Fruit fly (Drosophila melanogaster) whole organism, embryonic: ENCODE data around the gene dbe.
"Not testable (repeated sequence)": the region's sequence is repeated elsewhere in the genome, so short reads cannot be mapped to it uniquely, and the experiment has no call there.

ENCODE experiments used
- Antp ChIP-seq: fragments of 200-800 bp; sonication (Bioruptor generic); optimal IDR thresholded peaks from 3 replicates; lab custom pipeline; 2016; ENCODE audit warnings: missing biosample characterization, missing genetic modification characterization
- Atf3 ChIP-seq: fragments of 200-800 bp; sonication (Bioruptor generic); optimal IDR thresholded peaks from 3 replicates; lab custom pipeline; 2016; ENCODE audit warnings: missing biosample characterization, missing genetic modification characterization
- Bgb ChIP-seq: fragments of 200-800 bp; sonication (Bioruptor generic); IDR thresholded peaks from 2 replicates; pipeline ENCODE4 v1.3.6; 2022; ENCODE audit warnings: missing biosample characterization, missing genetic modification characterization; ENCODE audit not compliant: partially characterized antibody
- CG1024 ChIP-seq: fragments of 200-800 bp; sonication (Bioruptor generic); IDR thresholded peaks from 2 replicates; pipeline ENCODE4 v1.3.6; 2022; ENCODE audit warnings: missing biosample characterization, missing genetic modification characterization
- CG10267 ChIP-seq: fragments of 200-800 bp; sonication (Bioruptor generic); optimal IDR thresholded peaks from 2 replicates; lab custom pipeline; 2018; ENCODE audit warnings: missing biosample characterization, mild to moderate bottlenecking, missing genetic modification characterization, moderate library complexity
- CG11398 ChIP-seq: fragments of 200-800 bp; sonication (Bioruptor generic); optimal IDR thresholded peaks from 2 replicates; lab custom pipeline; 2016; ENCODE audit warnings: missing biosample characterization, missing genetic modification characterization
- CG11504 ChIP-seq: fragments of 200-800 bp; sonication (Bioruptor generic); optimal IDR thresholded peaks from 3 replicates; lab custom pipeline; 2019; ENCODE audit warnings: missing biosample characterization, mild to moderate bottlenecking, missing genetic modification characterization, moderate library complexity
- CG14441 ChIP-seq: fragments of 200-800 bp; sonication (Bioruptor generic); IDR thresholded peaks from 2 replicates; pipeline ENCODE4 v1.3.6; 2022; ENCODE audit warnings: missing biosample characterization, missing genetic modification characterization
- CG14710 ChIP-seq: fragments of 200-800 bp; sonication (Bioruptor generic); optimal IDR thresholded peaks from 3 replicates; lab custom pipeline; 2019; ENCODE audit warnings: missing biosample characterization, mild to moderate bottlenecking, missing genetic modification characterization, moderate library complexity
- CG1529 ChIP-seq: fragments of 200-800 bp; sonication (Bioruptor generic); optimal IDR thresholded peaks from 3 replicates; lab custom pipeline; 2018; ENCODE audit warnings: missing biosample characterization, missing genetic modification characterization
- CG15479 ChIP-seq: fragments of 200-800 bp; sonication (Bioruptor generic); optimal IDR thresholded peaks from 3 replicates; lab custom pipeline; 2019; ENCODE audit warnings: missing biosample characterization, mild to moderate bottlenecking, missing genetic modification characterization, moderate library complexity
- CG15696 ChIP-seq: fragments of 200-800 bp; sonication (Bioruptor generic); optimal IDR thresholded peaks from 2 replicates; lab custom pipeline; 2019; ENCODE audit warnings: missing biosample characterization, mild to moderate bottlenecking, missing genetic modification characterization, moderate library complexity
- CG16863 ChIP-seq: fragments of 200-800 bp; sonication (Bioruptor generic); optimal IDR thresholded peaks from 3 replicates; lab custom pipeline; 2016; ENCODE audit warnings: missing biosample characterization, missing genetic modification characterization
- CG17829 ChIP-seq: fragments of 200-800 bp; optimal IDR thresholded peaks from 2 replicates; lab custom pipeline; 2019; ENCODE audit warnings: missing biosample characterization, mild to moderate bottlenecking, missing genetic modification characterization, moderate library complexity
- CG33213 ChIP-seq: fragments of 200-800 bp; sonication (Bioruptor generic); optimal IDR thresholded peaks from 3 replicates; lab custom pipeline; 2016; ENCODE audit warnings: missing biosample characterization, missing genetic modification characterization
- CG42726 ChIP-seq: fragments of 200-800 bp; sonication (Bioruptor generic); IDR thresholded peaks from 2 replicates; pipeline ENCODE4 v1.3.6; 2022; ENCODE audit warnings: missing biosample characterization, missing genetic modification characterization; ENCODE audit not compliant: partially characterized antibody
- CG4360 ChIP-seq: fragments of 200-800 bp; sonication (Bioruptor generic); IDR thresholded peaks from 2 replicates; pipeline ENCODE4 v1.3.6; 2022; ENCODE audit warnings: missing biosample characterization, missing genetic modification characterization
- CG4424 ChIP-seq: fragments of 200-800 bp; sonication (Bioruptor generic); optimal IDR thresholded peaks from 3 replicates; lab custom pipeline; 2016; ENCODE audit warnings: missing biosample characterization, missing genetic modification characterization
- CG5953 ChIP-seq: fragments of 200-800 bp; sonication (Bioruptor generic); IDR thresholded peaks from 2 replicates; pipeline ENCODE4 v1.3.6; 2022; ENCODE audit warnings: missing biosample characterization, missing genetic modification characterization
- CG6254 ChIP-seq: fragments of 200-800 bp; sonication (Bioruptor generic); optimal IDR thresholded peaks from 3 replicates; lab custom pipeline; 2017; ENCODE audit warnings: mild to moderate bottlenecking, missing biosample characterization, missing genetic modification reagents, missing genetic modification characterization
- CG6272 ChIP-seq: fragments of 200-800 bp; sonication (Bioruptor generic); IDR thresholded peaks from 2 replicates; pipeline ENCODE4 v1.3.6; 2022; ENCODE audit warnings: missing biosample characterization, missing genetic modification characterization
- CG6791 ChIP-seq: fragments of 200-800 bp; sonication (Bioruptor generic); IDR thresholded peaks from 3 replicates; pipeline ENCODE4 v1.3.6; 2022; ENCODE audit warnings: missing biosample characterization, missing genetic modification characterization; ENCODE audit not compliant: partially characterized antibody
- CG8089 ChIP-seq: fragments of 200-800 bp; sonication (Bioruptor generic); optimal IDR thresholded peaks from 3 replicates; lab custom pipeline; 2016; ENCODE audit warnings: missing biosample characterization, missing genetic modification characterization
- CG8281 ChIP-seq: fragments of 200-800 bp; sonication (Bioruptor generic); optimal IDR thresholded peaks from 2 replicates; lab custom pipeline; 2018; ENCODE audit warnings: missing biosample characterization, mild to moderate bottlenecking, missing genetic modification characterization, moderate library complexity
- CG8290 ChIP-seq, 3 experiments: fragments of 200-800 bp; sonication (Bioruptor generic); optimal IDR thresholded peaks; 2 replicates each; lab custom pipeline; 2016 to 2019; ENCODE audit warnings: missing biosample characterization in 3 of 3, missing genetic modification characterization in 3 of 3, mild to moderate bottlenecking in 2 of 3, moderate library complexity in 1 of 3
- Camta ChIP-seq: fragments of 200-800 bp; sonication (Bioruptor generic); optimal IDR thresholded peaks from 2 replicates; lab custom pipeline; 2016; ENCODE audit warnings: missing biosample characterization, missing genetic modification characterization
- D19A ChIP-seq: fragments of 200-800 bp; optimal IDR thresholded peaks from 3 replicates; lab custom pipeline; 2019; ENCODE audit warnings: missing biosample characterization, mild to moderate bottlenecking, missing genetic modification characterization, moderate library complexity
- Ets65A ChIP-seq: fragments of 200-800 bp; sonication (Bioruptor generic); peaks from one replicate; lab custom pipeline; 2016; ENCODE audit warnings: missing biosample characterization, missing genetic modification characterization
- Gug ChIP-seq: fragments of 200-800 bp; sonication (Bioruptor generic); IDR thresholded peaks from 4 replicates; pipeline ENCODE4 v1.3.6; 2022; ENCODE audit warnings: missing biosample characterization, missing genetic modification characterization
- HLHmδ ChIP-seq: fragments of 200-800 bp; sonication (Bioruptor generic); optimal IDR thresholded peaks from 2 replicates; lab custom pipeline; 2018; ENCODE audit warnings: missing biosample characterization, mild to moderate bottlenecking, missing genetic modification characterization, moderate library complexity
- Hr51 ChIP-seq, 2 experiments: fragments of 200-800 bp; sonication (Bioruptor generic); optimal IDR thresholded peaks; 2 replicates in 1 of 2; 3 replicates in 1 of 2; lab custom pipeline; 2016 to 2018; ENCODE audit warnings: missing biosample characterization in 2 of 2, missing genetic modification characterization in 2 of 2, mild to moderate bottlenecking in 1 of 2, moderate library complexity in 1 of 2
- Hsf ChIP-seq: fragments of 200-800 bp; sonication (Bioruptor generic); optimal IDR thresholded peaks from 3 replicates; lab custom pipeline; 2016; ENCODE audit warnings: missing biosample characterization, missing genetic modification characterization
- Mes4 ChIP-seq: fragments of 200-800 bp; sonication (Bioruptor generic); optimal IDR thresholded peaks from 2 replicates; lab custom pipeline; 2016; ENCODE audit warnings: missing biosample characterization, missing genetic modification characterization
- bbx ChIP-seq: fragments of 200-800 bp; sonication (Bioruptor generic); IDR thresholded peaks from 2 replicates; pipeline ENCODE4 v1.3.6; 2022; ENCODE audit warnings: missing biosample characterization, missing genetic modification characterization; ENCODE audit not compliant: partially characterized antibody
- bcd ChIP-seq: fragments of 200-800 bp; sonication (Bioruptor generic); optimal IDR thresholded peaks from 2 replicates; lab custom pipeline; 2017; ENCODE audit warnings: missing biosample characterization, mild to moderate bottlenecking, missing genetic modification characterization
- dmrt11E ChIP-seq: fragments of 200-800 bp; sonication (Bioruptor generic); optimal IDR thresholded peaks from 3 replicates; lab custom pipeline; 2018; ENCODE audit warnings: missing biosample characterization, mild to moderate bottlenecking, missing genetic modification characterization, moderate library complexity
- dysf ChIP-seq: fragments of 200-800 bp; sonication (Bioruptor generic); IDR thresholded peaks from 3 replicates; pipeline ENCODE4 v1.3.6; 2022; ENCODE audit warnings: missing biosample characterization, missing genetic modification characterization
- gsb-n ChIP-seq: fragments of 200-800 bp; sonication (Bioruptor generic); optimal IDR thresholded peaks from 3 replicates; lab custom pipeline; 2018; ENCODE audit warnings: missing biosample characterization, mild to moderate bottlenecking, missing genetic modification characterization
- hb ChIP-seq: fragments of 200-800 bp; sonication (Bioruptor generic); IDR thresholded peaks from 3 replicates; pipeline ENCODE4 v1.3.6; 2022; ENCODE audit warnings: missing biosample characterization, missing genetic modification characterization; ENCODE audit not compliant: partially characterized antibody
- ken ChIP-seq: fragments of 200-800 bp; sonication (Bioruptor generic); IDR thresholded peaks from 3 replicates; pipeline ENCODE4 v1.3.6; 2022; ENCODE audit warnings: missing biosample characterization, missing genetic modification characterization
- oc ChIP-seq: fragments of 200-800 bp; sonication (Bioruptor generic); optimal IDR thresholded peaks from 2 replicates; lab custom pipeline; 2018; ENCODE audit warnings: missing biosample characterization, mild to moderate bottlenecking, missing genetic modification characterization, moderate library complexity
- otp ChIP-seq: fragments of 200-800 bp; sonication (Bioruptor generic); IDR thresholded peaks from 3 replicates; pipeline ENCODE4, ENCODE4 v1.3.6; 2022; ENCODE audit warnings: missing biosample characterization, missing genetic modification characterization
- prd ChIP-seq, 3 experiments: fragments of >200 bp in 2 of 3; fragments of 200-800 bp in 1 of 3; sonication (Bioruptor generic) in 1 of 3; optimal IDR thresholded peaks in 2 of 3; IDR thresholded peaks in 1 of 3; 2 replicates in 2 of 3; 3 replicates in 1 of 3; pipeline versions ENCODE4 v1.3.6 to Lab custom; 2017 to 2022; ENCODE audit warnings: missing biosample characterization in 1 of 3, missing genetic modification characterization in 1 of 3
- pros ChIP-seq: fragments of 200-800 bp; sonication (Bioruptor generic); optimal IDR thresholded peaks from 3 replicates; lab custom pipeline; 2019; ENCODE audit warnings: missing biosample characterization, mild to moderate bottlenecking, missing genetic modification characterization, moderate library complexity
- tap ChIP-seq: fragments of 200-800 bp; optimal IDR thresholded peaks from 3 replicates; lab custom pipeline; 2019; ENCODE audit warnings: missing biosample characterization, mild to moderate bottlenecking, missing genetic modification characterization, moderate library complexity
- tin ChIP-seq: fragments of 200-800 bp; sonication (Bioruptor generic); optimal IDR thresholded peaks from 3 replicates; lab custom pipeline; 2016; ENCODE audit warnings: missing biosample characterization, missing genetic modification characterization
- vvl ChIP-seq: fragments of 200-800 bp; sonication (Bioruptor generic); IDR thresholded peaks from 2 replicates; pipeline ENCODE4 v1.3.6; 2022; ENCODE audit warnings: missing biosample characterization, missing genetic modification characterization
- zen ChIP-seq: fragments of 200-800 bp; sonication (Bioruptor generic); optimal IDR thresholded peaks from 3 replicates; lab custom pipeline; 2018; ENCODE audit warnings: missing biosample characterization, mild to moderate bottlenecking, missing genetic modification characterization, moderate library complexity

Gene dbe

dm6 chr2L:901363-901762 lies 31.7 kb upstream of the dbe start (continued):
- TF ChIP-seq CG15696 (tag; lab: Kevin White, UChicago) (peak; percentile 71), Bgb (GFP tag; lab: Robert Waterston, UW) (peak; percentile 37; the same call in 1 of the 2 replicates), CG42726 (peak; percentile 52), CG14441 (GFP tag; lab: Robert Waterston, UW) (0 out of 2 replicates have a peak, but pooled peaks have one; percentile 26), CG11504 (tag; lab: Kevin White, UChicago) (peak; percentile 52), Hsf (GFP tag; lab: Kevin White, UChicago) (peak; percentile 1), Antp (GFP tag; lab: Kevin White, UChicago) (peak; percentile 57), prd (GFP tag; IDR thresholded peaks at IDR 0.05; lab: Robert Waterston, UW) (peak; percentile 63), CG8281 (peak; percentile 94), CG6791 (peak; percentile 50; the same call in 1 of the 3 replicates), CG15479 (GFP tag; lab: Kevin White, UChicago) (peak; percentile 25), CG17829 (tag; lab: Kevin White, UChicago) (peak; percentile 43), Mes4 (peak; percentile 21), dmrt11E (tag; lab: Kevin White, UChicago) (peak; percentile 59), CG8089 (GFP tag; lab: Kevin White, UChicago) (peak; percentile 28), CG6272 (GFP tag; lab: Robert Waterston, UW) (peak; percentile 26; the same call in 1 of the 2 replicates), Camta (GFP tag; lab: Kevin White, UChicago) (peak; percentile 41), CG8290 (GFP tag; optimal IDR thresholded peaks at IDR 0.05; lab: Kevin White, UChicago) (peak; percentile 25), CG8290 (tag; optimal IDR thresholded peaks at IDR 0.05; lab: Kevin White, UChicago) (peak in 1 of 2 experiments; percentile 36), ken (peak; percentile 75; the same call in 2 of the 3 replicates), HLHmδ (GFP tag; lab: Kevin White, UChicago) (peak; percentile 29), Ets65A (GFP tag; lab: Kevin White, UChicago) (peak; percentile 92), CG33213 (GFP tag; lab: Kevin White, UChicago) (peak; percentile 42), Atf3 (peak; percentile 39), otp (GFP tag; lab: Robert Waterston, UW) (peak; percentile 64; the same call in 1 of the 3 replicates), dysf (0 out of 3 replicates have a peak, but pooled peaks have one; percentile 10), bbx (GFP tag; lab: Robert Waterston, UW) (peak; percentile 62; the same call in 1 of the 2 replicates), CG4360 (peak; percentile 63), Gug (GFP tag; lab: Robert Waterston, UW) (0 out of 4 replicates have a peak, but pooled peaks have one; percentile 13), tin (GFP tag; lab: Kevin White, UChicago) (peak; percentile 7), hb (GFP tag; lab: Robert Waterston, UW) (0 out of 3 replicates have a peak, but pooled peaks have one; percentile 34), bcd (GFP tag; lab: Kevin White, UChicago) (peak; percentile 21), CG1024 (GFP tag; lab: Robert Waterston, UW) (peak; percentile 60), CG4424 (GFP tag; lab: Kevin White, UChicago) (peak; percentile 30), D19A (tag; lab: Kevin White, UChicago) (peak; percentile 5), pros (GFP tag; lab: Kevin White, UChicago) (peak; percentile 80), tap (peak; percentile 23), gsb-n (tag; lab: Kevin White, UChicago) (peak; percentile 40), Hr51 (GFP tag; optimal IDR thresholded peaks at IDR 0.05; lab: Kevin White, UChicago) (peak in 1 of 2 experiments; percentile 16), CG10267 (tag; lab: Kevin White, UChicago) (peak; percentile 10), CG6254 (GFP tag; lab: Kevin White, UChicago) (peak; percentile 18), CG1529 (GFP tag; lab: Kevin White, UChicago) (peak; percentile 17), CG5953 (GFP tag; lab: Robert Waterston, UW) (0 out of 2 replicates have a peak, but pooled peaks have one; percentile 30), vvl (peak; percentile 32; the same call in 1 of the 2 replicates), CG14710 (tag; lab: Kevin White, UChicago) (peak; percentile 17), CG16863 (GFP tag; lab: Kevin White, UChicago) (peak; percentile 9), oc (tag; lab: Kevin White, UChicago) (peak; percentile 27), zen (tag; lab: Kevin White, UChicago) (peak; percentile 58), CG11398 (GFP tag; lab: Kevin White, UChicago) (peak; percentile 7)
- not testable (repeated sequence) for TF ChIP-seq prd (optimal IDR thresholded peaks at IDR 0.05; lab: Kevin White, UChicago)
